Fruit fly (Drosophila melanogaster) whole organism, embryonic: ENCODE results near the gene CG34039.

Source experiments
- CG11456 ChIP-seq: fragments of 200-800 bp; sonication (Bioruptor generic); IDR thresholded peaks from 3 replicates; pipeline ENCODE4 v1.3.6; 2022; ENCODE audit warnings: missing biosample characterization, missing genetic modification characterization
- CG6813 ChIP-seq: fragments of 200-800 bp; sonication (Bioruptor generic); optimal IDR thresholded peaks from 2 replicates; lab custom pipeline; 2017; ENCODE audit warnings: missing biosample characterization, missing genetic modification characterization, mild to moderate bottlenecking, moderate library complexity, missing genetic modification reagents
- Dbx ChIP-seq: fragments of 200-800 bp; sonication (Bioruptor generic); IDR thresholded peaks from 3 replicates; pipeline ENCODE4 v1.3.6; 2022; ENCODE audit warnings: missing biosample characterization, missing genetic modification characterization
- MBD-R2 ChIP-seq: fragments of 200-800 bp; sonication (Bioruptor generic); IDR thresholded peaks from 2 replicates; pipeline ENCODE4 v1.3.6; 2022; ENCODE audit warnings: missing biosample characterization, missing genetic modification characterization
- bsh ChIP-seq, 2 experiments: fragments of 200-800 bp; sonication (Bioruptor generic); optimal IDR thresholded peaks; 2 replicates each; lab custom pipeline; 2017 to 2018; ENCODE audit warnings: mild to moderate bottlenecking in 2 of 2, missing biosample characterization in 2 of 2, missing genetic modification characterization in 2 of 2, moderate library complexity in 1 of 2
- insv ChIP-seq, 2 experiments: fragments of 200-800 bp; sonication (Bioruptor generic); optimal IDR thresholded peaks; 3 replicates each; lab custom pipeline; 2016 to 2018; ENCODE audit warnings: missing biosample characterization in 2 of 2, missing genetic modification characterization in 2 of 2
- pho ChIP-seq: fragments of 200-800 bp; sonication (Bioruptor generic); optimal IDR thresholded peaks from 2 replicates; lab custom pipeline; 2016; ENCODE audit warnings: missing biosample characterization, missing genetic modification characterization

DNA sequence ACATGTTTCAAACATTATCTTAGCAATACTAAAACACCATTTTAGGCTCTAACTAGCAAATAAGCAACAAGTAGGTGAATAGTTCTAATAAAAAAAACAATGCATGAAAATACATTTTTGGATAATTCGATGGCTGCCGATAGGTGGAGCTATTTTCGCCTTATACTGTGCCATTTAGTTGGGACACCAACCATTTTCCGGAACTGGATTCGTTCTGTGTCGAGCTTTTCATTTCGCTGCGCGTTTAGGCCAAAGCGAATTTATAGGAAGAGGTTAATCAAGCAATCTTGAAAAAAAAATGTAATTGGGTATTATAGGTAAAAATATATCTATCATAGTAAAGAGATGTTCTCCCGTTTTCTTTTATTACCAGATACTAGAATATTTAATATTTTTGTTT lies 2.9 kb downstream of the CG34039 start:
- TF ChIP-seq insv (GFP tag; optimal IDR thresholded peaks at IDR 0.05; lab: Kevin White, UChicago) (no peak), MBD-R2 (no peak), bsh (GFP tag; optimal IDR thresholded peaks at IDR 0.05; lab: Kevin White, UChicago) (no peak), Dbx (GFP tag; lab: Robert Waterston, UW) (no peak), pho (GFP tag; lab: Kevin White, UChicago) (no peak), CG6813 (GFP tag; lab: Kevin White, UChicago) (no peak), CG11456 (GFP tag; lab: Robert Waterston, UW) (no peak; the same call in 2 of the 3 replicates)
